Worm (Caenorhabditis elegans): ENCODE measurements around the gene fkh-7.

The fkh-7 gene

DNA sequence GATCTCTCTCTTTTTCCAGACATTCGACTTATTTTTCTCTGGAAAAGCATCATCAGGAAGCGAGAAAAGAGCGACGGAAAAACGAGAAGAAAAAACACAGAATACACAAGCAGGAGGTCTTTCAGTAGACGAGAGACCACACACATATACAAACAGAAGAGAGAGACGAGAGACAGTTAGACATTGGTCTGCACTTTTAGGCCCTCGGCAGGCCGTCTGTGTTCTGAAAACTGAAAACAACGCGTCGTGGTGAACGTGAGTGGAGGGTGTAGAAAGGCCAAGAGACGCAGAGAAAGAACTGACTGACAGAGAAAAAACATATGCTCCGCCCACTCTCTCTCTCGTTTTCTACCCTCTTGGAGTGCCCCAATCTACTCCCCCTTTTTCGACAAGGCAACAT lies 2.2 kb upstream of the fkh-7 start:
- TF ChIP-seq unc-130 (GFP tag; optimal IDR thresholded peaks at IDR 0.05) (no peak), ceh-27 (GFP tag; optimal IDR thresholded peaks at IDR 0.05) (peak; percentile 58), mel-28 (tag; optimal IDR thresholded peaks at IDR 0.05; ENCODE audit: borderline replicate concordance) (no peak), B0019.2 (GFP tag; conservative IDR thresholded peaks at IDR 0.05) (no peak), nhr-179 (tag; optimal IDR thresholded peaks at IDR 0.05) (no peak), aptf-2 (GFP tag; conservative IDR thresholded peaks at IDR 0.05) (no peak), pbrm-1 (GFP tag; IDR thresholded peaks at IDR 0.05) (no peak), unc-62 (GFP tag; optimal IDR thresholded peaks at IDR 0.05) (no peak), xnd-1 (tag; optimal IDR thresholded peaks at IDR 0.05) (no peak), D2030.7 (GFP tag; IDR thresholded peaks at IDR 0.05) (no peak), mxl-1 (tag; optimal IDR thresholded peaks at IDR 0.05) (no peak), F39B2.1 (GFP tag; IDR thresholded peaks at IDR 0.05) (no peak), Y53G8AR.9 (GFP tag; conservative IDR thresholded peaks at IDR 0.05) (no peak), tbx-9 (tag; optimal IDR thresholded peaks at IDR 0.05; ENCODE audit: borderline replicate concordance) (no peak), lsy-27 (tag; optimal IDR thresholded peaks at IDR 0.05; ENCODE audit: borderline replicate concordance, insufficient read depth) (no peak), bed-1 (GFP tag; IDR thresholded peaks at IDR 0.05) (no peak), cebp-2 (GFP tag; IDR thresholded peaks at IDR 0.05) (no peak), F23B12.7 (tag; optimal IDR thresholded peaks at IDR 0.05; ENCODE audit: insufficient read depth) (no peak), K12H6.12 (tag; optimal IDR thresholded peaks at IDR 0.05) (peak; percentile 69), fkh-3 (tag; optimal IDR thresholded peaks at IDR 0.05) (no peak), snpc-3.4 (tag; optimal IDR thresholded peaks at IDR 0.05) (no peak), pha-4 (tag; optimal IDR thresholded peaks at IDR 0.05) (no peak), hmg-1.2 (GFP tag; IDR thresholded peaks at IDR 0.05) (peak; percentile 65; the same call in 1 of the 2 replicates), nhr-27 (tag; optimal IDR thresholded peaks at IDR 0.05) (no peak), ceh-40 (GFP tag; IDR thresholded peaks at IDR 0.05) (no peak), Y79H2A.3 (GFP tag; conservative IDR thresholded peaks at IDR 0.05) (no peak), dpff-1 (tag; optimal IDR thresholded peaks at IDR 0.05) (no peak), ZK185.1 (tag; optimal IDR thresholded peaks at IDR 0.05; ENCODE audit: poor library complexity, severe bottlenecking) (peak; percentile 20), ets-4 (GFP tag; optimal IDR thresholded peaks at IDR 0.05) (no peak), nfya-2 (GFP tag; IDR thresholded peaks at IDR 0.05) (no peak), hlh-26 (GFP tag; conservative IDR thresholded peaks at IDR 0.05) (no peak), akir-1 (GFP tag; optimal IDR thresholded peaks at IDR 0.05) (no peak), B0035.1 (tag; optimal IDR thresholded peaks at IDR 0.05) (no peak), nhr-80 (tag; optimal IDR thresholded peaks at IDR 0.05) (peak; percentile 57), Y53F4B.3 (GFP tag; IDR thresholded peaks at IDR 0.05) (no peak), tbp1 (GFP tag; optimal IDR thresholded peaks at IDR 0.05) (peak; percentile 27), mes-4 (tag; optimal IDR thresholded peaks at IDR 0.05) (no peak), hrde-1 (tag; optimal IDR thresholded peaks at IDR 0.05; ENCODE audit: borderline replicate concordance) (no peak), ceh-91 (GFP tag; IDR thresholded peaks at IDR 0.05) (no peak), nhr-120 (GFP tag; IDR thresholded peaks at IDR 0.05) (no peak), lin-26 (GFP tag; IDR thresholded peaks at IDR 0.05) (no peak), lag-1 (GFP tag; IDR thresholded peaks at IDR 0.05) (no peak), egl-44 (GFP tag; IDR thresholded peaks at IDR 0.05) (no peak), B0261.1 (tag; optimal IDR thresholded peaks at IDR 0.05) (no peak), snpc-1.1 (tag; optimal IDR thresholded peaks at IDR 0.05; ENCODE audit: insufficient read depth) (no peak), madf-8 (GFP tag; conservative IDR thresholded peaks at IDR 0.05) (no peak), ztf-25 (GFP tag; IDR thresholded peaks at IDR 0.05) (no peak), lin-40 (tag; optimal IDR thresholded peaks at IDR 0.05) (peak; percentile 17)
